Fruit fly (Drosophila melanogaster): Measurements from ENCODE around the gene CG12483.

CG12483 gene

DNA sequence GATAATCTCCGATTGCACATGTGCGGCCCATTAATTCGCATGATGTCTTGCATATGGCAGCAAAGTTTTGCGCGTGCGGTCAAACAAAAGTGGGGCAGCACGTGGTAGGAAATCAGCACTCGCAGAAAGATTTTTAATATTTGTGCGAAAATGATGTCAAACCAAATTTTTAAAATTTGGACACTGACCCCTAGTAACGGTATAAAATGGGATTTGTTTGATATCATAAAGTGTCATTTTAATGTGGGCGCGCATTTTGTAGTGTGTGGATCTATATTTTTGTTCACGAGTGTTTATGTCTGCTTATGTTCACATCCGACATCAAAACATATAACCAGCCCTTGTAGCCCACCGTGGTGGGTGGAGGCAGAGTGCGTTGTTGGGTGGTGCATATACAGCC, 4.1 kb downstream of the CG12483 start (continued):
- TF ChIP-seq dpn (GFP tag; optimal IDR thresholded peaks at IDR 0.05) (peak; percentile 20 to 56), CG16815 (GFP tag; optimal IDR thresholded peaks at IDR 0.05) (no peak), cwo (GFP tag; optimal IDR thresholded peaks at IDR 0.05) (peak; percentile 72), pum (GFP tag; optimal IDR thresholded peaks at IDR 0.05) (peak; percentile 35), Scr (GFP tag; IDR thresholded peaks at IDR 0.05; ENCODE audit: partially characterized antibody) (no peak), CG13123 (GFP tag; optimal IDR thresholded peaks at IDR 0.05) (peak; percentile 36), CG11696 (GFP tag; IDR thresholded peaks at IDR 0.05) (peak; percentile 83), CG5245 (GFP tag; optimal IDR thresholded peaks at IDR 0.05) (no peak), CG5953 (GFP tag; IDR thresholded peaks at IDR 0.05) (no peak), onecut (GFP tag; IDR thresholded peaks at IDR 0.05) (no peak), CG1602 (GFP tag; optimal IDR thresholded peaks at IDR 0.05) (no peak), CG13775 (GFP tag; optimal IDR thresholded peaks at IDR 0.05) (no peak), Dad (GFP tag; optimal IDR thresholded peaks at IDR 0.05) (no peak), CG17568 (GFP tag; optimal IDR thresholded peaks at IDR 0.05) (no peak), luna (GFP tag; optimal IDR thresholded peaks at IDR 0.05) (no peak), Oli (tag; optimal IDR thresholded peaks at IDR 0.05) (peak; percentile 41), ssp (GFP tag; IDR thresholded peaks at IDR 0.05) (0 out of 2 replicates have a peak, but pooled peaks have one; percentile 6), CG2202 (tag; optimal IDR thresholded peaks at IDR 0.05) (no peak), zfh2 (GFP tag; optimal IDR thresholded peaks at IDR 0.05) (no peak), Hmr (GFP tag; optimal IDR thresholded peaks at IDR 0.05) (no peak), pb (GFP tag; optimal IDR thresholded peaks at IDR 0.05) (no peak), CG14965 (GFP tag; optimal IDR thresholded peaks at IDR 0.05; ENCODE audit: borderline replicate concordance) (no peak), sob (GFP tag; IDR thresholded peaks at IDR 0.05) (no peak), Ssrp (tag; optimal IDR thresholded peaks at IDR 0.05) (no peak), CG10209 (GFP tag; optimal IDR thresholded peaks at IDR 0.05) (peak; percentile 31), lola (GFP tag; optimal IDR thresholded peaks at IDR 0.05) (no peak), peb (GFP tag; IDR thresholded peaks at IDR 0.05) (no peak), CG13296 (GFP tag; optimal IDR thresholded peaks at IDR 0.05) (no peak), Dp (GFP tag; optimal IDR thresholded peaks at IDR 0.05) (no peak), z (GFP tag; IDR thresholded peaks at IDR 0.05) (no peak), dmrt11E (tag; optimal IDR thresholded peaks at IDR 0.05) (no peak), CG8281 (tag; optimal IDR thresholded peaks at IDR 0.05) (no peak), CG7357 (GFP tag; IDR thresholded peaks at IDR 0.05) (no peak), trh (GFP tag; optimal IDR thresholded peaks at IDR 0.05) (no peak), Mad (GFP tag; optimal IDR thresholded peaks at IDR 0.05) (no peak), CG1024 (GFP tag; IDR thresholded peaks at IDR 0.05) (no peak), gfzf (GFP tag; optimal IDR thresholded peaks at IDR 0.05) (no peak), danr (GFP tag; IDR thresholded peaks at IDR 0.05) (no peak), CG2129 (GFP tag; IDR thresholded peaks at IDR 0.05; ENCODE audit: partially characterized antibody) (no peak), lov (optimal IDR thresholded peaks at IDR 0.05) (no peak), lov (GFP tag; IDR thresholded peaks at IDR 0.05) (no peak), Lhr (GFP tag; optimal IDR thresholded peaks at IDR 0.05) (no peak), Bteb2 (GFP tag; optimal IDR thresholded peaks at IDR 0.05) (peak; percentile 14), sna (GFP tag; IDR thresholded peaks at IDR 0.05; ENCODE audit: partially characterized antibody) (no peak), CG16813 (GFP tag; IDR thresholded peaks at IDR 0.05; ENCODE audit: partially characterized antibody) (no peak), gsb (GFP tag; IDR thresholded peaks at IDR 0.05) (no peak), az2 (GFP tag; optimal IDR thresholded peaks at IDR 0.05) (peak; percentile 20), mirr (GFP tag; optimal IDR thresholded peaks at IDR 0.05) (no peak), Ada2b (GFP tag; IDR thresholded peaks at IDR 0.05) (peak; percentile 18; the same call in 1 of the 2 replicates), CG11560 (tag; IDR thresholded peaks at IDR 0.05) (no peak), CG18262 (tag; optimal IDR thresholded peaks at IDR 0.05) (peak; percentile 33), eyg (GFP tag; optimal IDR thresholded peaks at IDR 0.05) (no peak)

All from whole organism, embryonic.